Worm (Caenorhabditis elegans) whole organism, L3 larva: ENCODE results near the gene sre-46.

ENCODE experiments used
- R02D3.7 ChIP-seq: fragments of 150-350 bp; optimal IDR thresholded peaks from 2 replicates; lab custom pipeline; 2014; ENCODE audit warnings: missing biosample characterization, missing genetic modification characterization
- aly-2 ChIP-seq: fragments of 150-350 bp; optimal IDR thresholded peaks from 2 replicates; lab custom pipeline; 2014; ENCODE audit warnings: missing biosample characterization, missing genetic modification characterization
- ama-1 ChIP-seq: fragments of 150-350 bp; optimal IDR thresholded peaks from 2 replicates; lab custom pipeline; 2018
- ceh-28 ChIP-seq: fragments of 150-350 bp; optimal IDR thresholded peaks from 2 replicates; lab custom pipeline; 2014; ENCODE audit warnings: missing biosample characterization, missing genetic modification reagents, missing genetic modification characterization
- ceh-9 ChIP-seq: sonication (generic microtip); optimal IDR thresholded peaks from 2 replicates; lab custom pipeline; 2018; ENCODE audit warnings: missing biosample characterization, missing genetic modification characterization
- daf-12 ChIP-seq: fragments of 150-350 bp; optimal IDR thresholded peaks from 2 replicates; lab custom pipeline; 2014; ENCODE audit warnings: missing biosample characterization, missing genetic modification reagents, missing genetic modification characterization
- egl-5 ChIP-seq: fragments of 150-350 bp; optimal IDR thresholded peaks from 2 replicates; lab custom pipeline; 2017; ENCODE audit warnings: missing biosample characterization, missing genetic modification reagents, missing genetic modification characterization, inconsistent platforms
- elt-1 ChIP-seq: fragments of 150-350 bp; optimal IDR thresholded peaks from 2 replicates; lab custom pipeline; 2014; ENCODE audit warnings: missing biosample characterization, missing genetic modification characterization
- elt-2 ChIP-seq: sonication (generic microtip); optimal IDR thresholded peaks from 2 replicates; lab custom pipeline; 2016; ENCODE audit warnings: missing genetic modification reagents, mild to moderate bottlenecking, missing genetic modification characterization, missing compliant biosample characterization
- elt-3 ChIP-seq, 3 experiments: fragments of 150-350 bp in 1 of 3; sonication (generic microtip) in 2 of 3; optimal IDR thresholded peaks; 2 replicates in 2 of 3; 4 replicates in 1 of 3; lab custom pipeline; 2014 to 2017; ENCODE audit warnings: missing biosample characterization in 3 of 3, missing genetic modification characterization in 3 of 3
- eor-1 ChIP-seq, 2 experiments: fragments of 150-350 bp; optimal IDR thresholded peaks; 2 replicates each; lab custom pipeline; 2014 to 2018; ENCODE audit warnings: missing biosample characterization in 2 of 2, missing genetic modification characterization in 2 of 2
- fkh-10 ChIP-seq: sonication (generic microtip); optimal IDR thresholded peaks from 2 replicates; lab custom pipeline; 2017; ENCODE audit warnings: missing biosample characterization, missing genetic modification reagents, missing genetic modification characterization
- fkh-2 ChIP-seq: fragments of 150-350 bp; optimal IDR thresholded peaks from 2 replicates; lab custom pipeline; 2014; ENCODE audit warnings: missing biosample characterization, missing genetic modification reagents, missing genetic modification characterization
- hmg-11 ChIP-seq: sonication (generic microtip); optimal IDR thresholded peaks from 2 replicates; lab custom pipeline; 2016; ENCODE audit warnings: missing genetic modification characterization, missing compliant biosample characterization
- jun-1 ChIP-seq: fragments of 150-350 bp; optimal IDR thresholded peaks from 2 replicates; lab custom pipeline; 2014; ENCODE audit warnings: missing biosample characterization, missing genetic modification reagents, missing genetic modification characterization
- lin-39 ChIP-seq: fragments of 150-350 bp; optimal IDR thresholded peaks from 2 replicates; lab custom pipeline; 2018; ENCODE audit warnings: missing biosample characterization, missing genetic modification reagents, missing genetic modification characterization
- lsy-12 ChIP-seq: sonication (generic microtip); optimal IDR thresholded peaks from 2 replicates; lab custom pipeline; 2016; ENCODE audit warnings: mild to moderate bottlenecking, missing genetic modification characterization, missing compliant biosample characterization
- mdl-1 ChIP-seq: fragments of 150-350 bp; optimal IDR thresholded peaks from 2 replicates; lab custom pipeline; 2014; ENCODE audit warnings: missing biosample characterization, missing genetic modification characterization
- mml-1 ChIP-seq: fragments of 150-350 bp; sonication (generic microtip); optimal IDR thresholded peaks from 3 replicates; lab custom pipeline; 2014; ENCODE audit warnings: missing biosample characterization, missing genetic modification characterization
- nfya-1 ChIP-seq: sonication (generic microtip); optimal IDR thresholded peaks from 2 replicates; lab custom pipeline; 2017; ENCODE audit warnings: missing genetic modification characterization, mild to moderate bottlenecking, missing compliant biosample characterization, antibody characterized with exemption, moderate library complexity; ENCODE audit not compliant: insufficient read depth
- nhr-23 ChIP-seq: fragments of 150-350 bp; optimal IDR thresholded peaks from 2 replicates; lab custom pipeline; 2014; ENCODE audit warnings: missing biosample characterization, missing genetic modification reagents, missing genetic modification characterization
- nhr-25 ChIP-seq: sonication (generic microtip); optimal IDR thresholded peaks from 2 replicates; lab custom pipeline; 2017; ENCODE audit warnings: missing biosample characterization, missing genetic modification characterization
- nhr-28 ChIP-seq: fragments of 150-350 bp; optimal IDR thresholded peaks from 2 replicates; lab custom pipeline; 2014; ENCODE audit warnings: missing biosample characterization, missing genetic modification characterization
- nhr-43 ChIP-seq: sonication (generic microtip); optimal IDR thresholded peaks from 2 replicates; lab custom pipeline; 2016; ENCODE audit warnings: mild to moderate bottlenecking, missing genetic modification characterization, missing compliant biosample characterization; ENCODE audit not compliant: poor library complexity, severe bottlenecking
- nhr-67 ChIP-seq: fragments of 150-350 bp; optimal IDR thresholded peaks from 2 replicates; lab custom pipeline; 2014; ENCODE audit warnings: missing biosample characterization, missing genetic modification characterization
- nhr-76 ChIP-seq: fragments of 150-350 bp; sonication (generic microtip); optimal IDR thresholded peaks from 5 replicates; lab custom pipeline; 2014; ENCODE audit warnings: missing biosample characterization, missing genetic modification characterization
- nhr-77 ChIP-seq: fragments of 150-350 bp; optimal IDR thresholded peaks from 2 replicates; lab custom pipeline; 2014; ENCODE audit warnings: missing biosample characterization, missing genetic modification characterization
- pha-4 ChIP-seq: fragments of 150-350 bp; optimal IDR thresholded peaks from 2 replicates; lab custom pipeline; 2014; ENCODE audit warnings: missing biosample characterization, missing genetic modification reagents, missing genetic modification characterization
- pqm-1 ChIP-seq: fragments of 150-350 bp; optimal IDR thresholded peaks from 2 replicates; lab custom pipeline; 2017; ENCODE audit warnings: missing biosample characterization, missing genetic modification characterization, inconsistent platforms
- skn-1 ChIP-seq: fragments of 150-350 bp; optimal IDR thresholded peaks from 2 replicates; lab custom pipeline; 2014; ENCODE audit warnings: missing biosample characterization, missing genetic modification characterization
- snpc-4 ChIP-seq: fragments of 150-350 bp; optimal IDR thresholded peaks from 2 replicates; lab custom pipeline; 2014; ENCODE audit warnings: missing biosample characterization, missing genetic modification characterization
- unc-39 ChIP-seq: sonication (generic microtip); optimal IDR thresholded peaks from 4 replicates; lab custom pipeline; 2017; ENCODE audit warnings: missing biosample characterization, missing genetic modification characterization
- unc-62 ChIP-seq: fragments of 150-350 bp; sonication (generic microtip); optimal IDR thresholded peaks from 4 replicates; lab custom pipeline; 2014; ENCODE audit warnings: missing biosample characterization, missing genetic modification reagents, missing genetic modification characterization
- zag-1 ChIP-seq: fragments of 150-350 bp; optimal IDR thresholded peaks from 2 replicates; lab custom pipeline; 2014; ENCODE audit warnings: missing biosample characterization, missing genetic modification characterization
- ztf-11 ChIP-seq: fragments of 150-350 bp; optimal IDR thresholded peaks from 2 replicates; lab custom pipeline; 2014; ENCODE audit warnings: missing biosample characterization, missing genetic modification characterization

sre-46 gene

ce11 chrII:13736906-13737305, 15.8 kb upstream of the sre-46 start (continued):
- no peak for TF ChIP-seq R02D3.7 (tag; lab: Kevin White, UChicago)
- no peak for TF ChIP-seq nhr-67 (tag; lab: Kevin White, UChicago)
- no peak for TF ChIP-seq fkh-2 (tag; lab: Kevin White, UChicago)
- TF ChIP-seq nhr-43 (tag; lab: Kevin White, UChicago): no peak
- TF ChIP-seq skn-1 (tag; lab: Kevin White, UChicago): no peak
- TF ChIP-seq nfya-1 (tag; lab: Kevin White, UChicago): no peak
- TF ChIP-seq aly-2 (tag; lab: Kevin White, UChicago): no peak
- TF ChIP-seq eor-1 (tag; optimal IDR thresholded peaks at IDR 0.05; lab: Kevin White, UChicago): no peak
- no peak for TF ChIP-seq jun-1 (tag; lab: Kevin White, UChicago)
- no peak for TF ChIP-seq nhr-25 (tag; lab: Kevin White, UChicago)
- TF ChIP-seq mml-1 (tag; lab: Kevin White, UChicago): peak; percentile 80
- no peak for TF ChIP-seq ceh-28 (tag; lab: Kevin White, UChicago)
- no peak for TF ChIP-seq zag-1
- peak; percentile 24 for TF ChIP-seq lin-39 (tag; lab: Kevin White, UChicago)
- TF ChIP-seq pha-4: peak; percentile 31
- no peak for TF ChIP-seq daf-12 (tag; lab: Kevin White, UChicago)
- no peak for TF ChIP-seq nhr-23 (tag; lab: Kevin White, UChicago)
- TF ChIP-seq elt-2 (tag; lab: Kevin White, UChicago): peak; percentile 31

ce11 chrII:13736089-13736488, 15.0 kb upstream of the sre-46 start, which contains the start of gene R06B9.5:
Gene R06B9.5, plus strand, starts transcription at chrII:13736320.
- TF ChIP-seq ztf-11 (tag; lab: Kevin White, UChicago) (no peak), ama-1 (lab: Kevin White, UChicago) (peak; percentile 10)
- TF ChIP-seq, all 47 proteins: peak for 1

ce11 chrII:13732577-13732976, 11.5 kb upstream of the sre-46 start:
- TF ChIP-seq jun-1 (tag; lab: Kevin White, UChicago) (no peak), R02D3.7 (tag; lab: Kevin White, UChicago) (no peak), lsy-12 (tag; lab: Kevin White, UChicago) (no peak), hmg-11 (tag; lab: Kevin White, UChicago) (no peak), elt-2 (tag; lab: Kevin White, UChicago) (peak; percentile 20), fkh-2 (tag; lab: Kevin White, UChicago) (no peak), fkh-10 (GFP tag; lab: Kevin White, UChicago) (no peak), pqm-1 (tag; lab: Kevin White, UChicago) (peak; percentile 10)

- TF ChIP-seq unc-39 (tag; lab: Kevin White, UChicago): no peak
- no peak for TF ChIP-seq nfya-1 (tag; lab: Kevin White, UChicago)
- no peak for TF ChIP-seq daf-12 (tag; lab: Kevin White, UChicago)
- TF ChIP-seq mdl-1: no peak
- no peak for TF ChIP-seq pha-4
- no peak for TF ChIP-seq nhr-77
- TF ChIP-seq elt-3 (tag; optimal IDR thresholded peaks at IDR 0.05; lab: Kevin White, UChicago): no peak
- no peak for TF ChIP-seq egl-5 (tag; lab: Kevin White, UChicago)
- no peak for TF ChIP-seq skn-1 (tag; lab: Kevin White, UChicago)
- no peak for TF ChIP-seq mml-1 (tag; lab: Kevin White, UChicago)
- no peak for TF ChIP-seq nhr-28 (tag; lab: Kevin White, UChicago)
- TF ChIP-seq nhr-67 (tag; lab: Kevin White, UChicago): no peak
- no peak for TF ChIP-seq nhr-76 (tag; lab: Kevin White, UChicago)
- TF ChIP-seq elt-2 (tag; lab: Kevin White, UChicago): no peak
- TF ChIP-seq snpc-4: no peak
Observed at ce11 chrII:13732146-13732545, 11.0 kb upstream of the sre-46 start.

ce11 chrII:13729416-13729815, 8.3 kb upstream of the sre-46 start, which contains the start of gene Y54G9A.9:
Gene Y54G9A.9, plus strand, starts transcription at chrII:13729716.
- TF ChIP-seq ceh-28 (tag; lab: Kevin White, UChicago): no peak
- no peak for TF ChIP-seq ceh-9
- TF ChIP-seq elt-3 (tag; optimal IDR thresholded peaks at IDR 0.05; lab: Kevin White, UChicago): no peak
- no peak for TF ChIP-seq unc-62 (GFP tag; lab: Kevin White, UChicago)
- TF ChIP-seq daf-12 (tag; lab: Kevin White, UChicago): no peak
- TF ChIP-seq elt-1 (tag; lab: Kevin White, UChicago): no peak
